Worm (Caenorhabditis elegans) whole organism, young adult: ENCODE data around the gene C01G10.5.

Experiments
- ama-1 ChIP-seq, 3 experiments: fragments of 150-350 bp in 1 of 3; sonication (generic microtip) in 2 of 3; optimal IDR thresholded peaks; 2 replicates each; lab custom pipeline; 2014 to 2018; ENCODE audit warnings: missing biosample characterization in 2 of 3, missing genetic modification characterization in 2 of 3, missing genetic modification reagents in 2 of 3
- ceh-58 ChIP-seq: fragments of 200-800 bp; sonication (Bioruptor generic); IDR thresholded peaks from 2 replicates; pipeline ENCODE4 v1.3.6; 2022; ENCODE audit warnings: missing genetic modification characterization, missing compliant biosample characterization
- fkh-3 ChIP-seq: sonication (generic microtip); optimal IDR thresholded peaks from 2 replicates; lab custom pipeline; 2016; ENCODE audit warnings: mild to moderate bottlenecking, missing genetic modification characterization, missing compliant biosample characterization
- ztf-28 ChIP-seq: fragments of 200-800 bp; sonication (Bioruptor generic); IDR thresholded peaks from 2 replicates; pipeline ENCODE4 v1.3.6; 2022; ENCODE audit warnings: missing genetic modification reagents, missing genetic modification characterization, missing compliant biosample characterization

DNA sequence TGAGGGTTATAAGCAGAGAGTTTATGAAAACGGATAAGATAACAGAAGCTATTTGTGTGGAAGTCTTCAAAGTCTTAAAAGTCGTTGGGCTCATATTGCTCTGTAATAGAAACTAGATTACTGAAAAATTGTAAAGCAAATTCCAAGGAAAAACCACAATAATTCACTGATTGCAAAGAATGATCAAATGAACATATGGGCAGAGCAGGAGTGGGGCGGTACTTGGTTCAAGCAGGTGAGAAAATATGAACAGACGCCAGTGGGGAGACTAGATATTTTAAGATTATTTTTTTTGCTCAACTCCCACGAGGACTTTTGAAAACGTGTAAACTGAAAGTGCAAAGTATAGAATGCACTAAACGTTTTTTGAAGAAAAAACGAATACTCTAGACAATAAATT lies 43.1 kb upstream of the C01G10.5 start, which contains the start of gene str-171:
- TF ChIP-seq ama-1 (optimal IDR thresholded peaks at IDR 0.05; lab: Kevin White, UChicago) (no peak), ama-1 (GFP tag; optimal IDR thresholded peaks at IDR 0.05; lab: Kevin White, UChicago) (no peak), ztf-28 (GFP tag; lab: Robert Waterston, UW) (no peak), fkh-3 (tag; lab: Kevin White, UChicago) (no peak), ceh-58 (GFP tag; lab: Robert Waterston, UW) (no peak)
